Fruit fly (Drosophila melanogaster) whole organism, embryonic: ENCODE data around the gene CG43295.

Experiments used
- Bteb2 ChIP-seq: fragments of 200-800 bp; sonication (Bioruptor generic); optimal IDR thresholded peaks from 2 replicates; lab custom pipeline; 2016; ENCODE audit warnings: missing biosample characterization, missing genetic modification characterization
- CG10321 ChIP-seq: fragments of 200-800 bp; sonication (Bioruptor generic); IDR thresholded peaks from 2 replicates; pipeline ENCODE4 v1.3.6; 2022; ENCODE audit warnings: missing biosample characterization, missing genetic modification characterization
- CG10654 ChIP-seq: fragments of 200-800 bp; sonication (Bioruptor generic); optimal IDR thresholded peaks from 2 replicates; lab custom pipeline; 2016; ENCODE audit warnings: missing biosample characterization, missing genetic modification characterization
- CG11398 ChIP-seq: fragments of 200-800 bp; sonication (Bioruptor generic); optimal IDR thresholded peaks from 2 replicates; lab custom pipeline; 2016; ENCODE audit warnings: missing biosample characterization, missing genetic modification characterization
- CG11696 ChIP-seq: fragments of 200-800 bp; sonication (Bioruptor generic); IDR thresholded peaks from 2 replicates; pipeline ENCODE4 v1.3.6; 2022; ENCODE audit warnings: missing biosample characterization, missing genetic modification characterization
- CG12071 ChIP-seq: fragments of 200-800 bp; sonication (Bioruptor generic); optimal IDR thresholded peaks from 3 replicates; lab custom pipeline; 2018; ENCODE audit warnings: missing biosample characterization, mild to moderate bottlenecking, missing genetic modification characterization
- CG12659 ChIP-seq: fragments of 200-800 bp; sonication (Bioruptor generic); optimal IDR thresholded peaks from 3 replicates; lab custom pipeline; 2017; ENCODE audit warnings: mild to moderate bottlenecking, missing biosample characterization, missing genetic modification reagents, missing genetic modification characterization
- CG14965 ChIP-seq: fragments of 200-800 bp; sonication (Bioruptor generic); optimal IDR thresholded peaks from 2 replicates; lab custom pipeline; 2016; ENCODE audit warnings: missing biosample characterization, missing genetic modification characterization, borderline replicate concordance
- CG17328 ChIP-seq: fragments of 200-800 bp; sonication (Bioruptor generic); IDR thresholded peaks from 2 replicates; pipeline ENCODE4 v1.3.6; 2022; ENCODE audit warnings: missing biosample characterization, missing genetic modification characterization
- CG18011 ChIP-seq: fragments of 200-800 bp; sonication (Bioruptor generic); optimal IDR thresholded peaks from 2 replicates; lab custom pipeline; 2017; ENCODE audit warnings: missing biosample characterization, missing genetic modification characterization, mild to moderate bottlenecking, moderate library complexity, missing genotype
- CG33213 ChIP-seq: fragments of 200-800 bp; sonication (Bioruptor generic); optimal IDR thresholded peaks from 3 replicates; lab custom pipeline; 2016; ENCODE audit warnings: missing biosample characterization, missing genetic modification characterization
- CG3407 ChIP-seq: fragments of 200-800 bp; sonication (Bioruptor generic); optimal IDR thresholded peaks from 2 replicates; lab custom pipeline; 2018; ENCODE audit warnings: missing biosample characterization, mild to moderate bottlenecking, missing genetic modification characterization
- CG34422 ChIP-seq: fragments of 200-800 bp; sonication (Bioruptor generic); IDR thresholded peaks from 3 replicates; pipeline ENCODE4 v1.3.6; 2022; ENCODE audit warnings: missing biosample characterization, missing genetic modification characterization
- CG3838 ChIP-seq: fragments of 200-800 bp; sonication (Bioruptor generic); optimal IDR thresholded peaks from 3 replicates; lab custom pipeline; 2016; ENCODE audit warnings: missing biosample characterization, missing genetic modification characterization
- CG43689 ChIP-seq: fragments of 200-800 bp; sonication (Bioruptor generic); IDR thresholded peaks from 2 replicates; pipeline ENCODE4 v1.3.6; 2022; ENCODE audit warnings: missing biosample characterization, missing genetic modification characterization
- CG4730 ChIP-seq: fragments of 200-800 bp; sonication (Bioruptor generic); IDR thresholded peaks from 2 replicates; pipeline ENCODE4 v1.3.6; 2022; ENCODE audit warnings: missing biosample characterization, missing genetic modification characterization
- CG6272 ChIP-seq: fragments of 200-800 bp; sonication (Bioruptor generic); IDR thresholded peaks from 2 replicates; pipeline ENCODE4 v1.3.6; 2022; ENCODE audit warnings: missing biosample characterization, missing genetic modification characterization
- CG6683 ChIP-seq: fragments of 200-800 bp; sonication (Bioruptor generic); optimal IDR thresholded peaks from 2 replicates; lab custom pipeline; 2017; ENCODE audit warnings: missing biosample characterization, mild to moderate bottlenecking, missing genetic modification characterization, missing genetic modification reagents
- CG7987 ChIP-seq: fragments of 200-800 bp; sonication (Bioruptor generic); optimal IDR thresholded peaks from 2 replicates; lab custom pipeline; 2018; ENCODE audit warnings: missing biosample characterization, mild to moderate bottlenecking, missing genetic modification characterization, moderate library complexity
- CG8281 ChIP-seq: fragments of 200-800 bp; sonication (Bioruptor generic); optimal IDR thresholded peaks from 2 replicates; lab custom pipeline; 2018; ENCODE audit warnings: missing biosample characterization, mild to moderate bottlenecking, missing genetic modification characterization, moderate library complexity
- CG8359 ChIP-seq: fragments of 200-800 bp; sonication (Bioruptor generic); optimal IDR thresholded peaks from 2 replicates; lab custom pipeline; 2017; ENCODE audit warnings: missing biosample characterization, mild to moderate bottlenecking, missing genetic modification characterization, borderline replicate concordance
- CG8765 ChIP-seq: fragments of 200-800 bp; sonication (Bioruptor generic); IDR thresholded peaks from 2 replicates; pipeline ENCODE4 v1.3.6; 2022; ENCODE audit warnings: missing biosample characterization, missing genetic modification characterization
- CG8944 ChIP-seq: fragments of 200-800 bp; sonication (Bioruptor generic); optimal IDR thresholded peaks from 3 replicates; lab custom pipeline; 2016; ENCODE audit warnings: missing biosample characterization, missing genetic modification characterization
- Dek ChIP-seq: fragments of 200-800 bp; sonication (Bioruptor generic); optimal IDR thresholded peaks from 3 replicates; lab custom pipeline; 2019; ENCODE audit warnings: missing biosample characterization, mild to moderate bottlenecking, missing genetic modification characterization, moderate library complexity
- Dref ChIP-seq: fragments of 200-800 bp; sonication (Bioruptor generic); IDR thresholded peaks from 2 replicates; pipeline ENCODE4 v1.3.6; 2022; ENCODE audit warnings: missing biosample characterization, missing genetic modification characterization
- Eip74EF ChIP-seq, 2 experiments: fragments of 200-800 bp in 1 of 2; fragments of >200 bp in 1 of 2; sonication (Bioruptor generic) in 1 of 2; optimal IDR thresholded peaks; 2 replicates each; lab custom pipeline; 2017 to 2019; ENCODE audit warnings: missing biosample characterization in 2 of 2, missing genetic modification characterization in 2 of 2, mild to moderate bottlenecking in 1 of 2, moderate library complexity in 1 of 2
- HLH4C ChIP-seq: fragments of 200-800 bp; sonication (Bioruptor generic); IDR thresholded peaks from 3 replicates; pipeline ENCODE4 v1.3.6; 2022; ENCODE audit warnings: missing biosample characterization, missing genetic modification characterization; ENCODE audit not compliant: partially characterized antibody
- Kr ChIP-seq: fragments of 200-800 bp; sonication (Bioruptor generic); optimal IDR thresholded peaks from 2 replicates; lab custom pipeline; 2017; ENCODE audit warnings: missing biosample characterization, mild to moderate bottlenecking, missing genetic modification characterization
- Lhr ChIP-seq: fragments of 200-800 bp; sonication (Bioruptor generic); optimal IDR thresholded peaks from 3 replicates; lab custom pipeline; 2017; ENCODE audit warnings: mild to moderate bottlenecking, missing biosample characterization, missing genetic modification reagents, missing genetic modification characterization
- Mes4 ChIP-seq: fragments of 200-800 bp; sonication (Bioruptor generic); optimal IDR thresholded peaks from 2 replicates; lab custom pipeline; 2016; ENCODE audit warnings: missing biosample characterization, missing genetic modification characterization
- Neu2 ChIP-seq: fragments of 200-800 bp; sonication (Bioruptor generic); optimal IDR thresholded peaks from 3 replicates; lab custom pipeline; 2016; ENCODE audit warnings: missing biosample characterization, missing genetic modification characterization, borderline replicate concordance
- Optix ChIP-seq: fragments of 200-800 bp; sonication (Bioruptor generic); IDR thresholded peaks from 3 replicates; pipeline ENCODE4 v1.3.6; 2022; ENCODE audit warnings: missing biosample characterization, missing genetic modification characterization
- Pdp1 ChIP-seq, 2 experiments: fragments of 200-800 bp; sonication (Bioruptor generic); optimal IDR thresholded peaks; 3 replicates each; lab custom pipeline; 2016; ENCODE audit warnings: missing biosample characterization in 2 of 2, missing genetic modification characterization in 2 of 2, mild to moderate bottlenecking in 1 of 2, moderate library complexity in 1 of 2
- Sin3A ChIP-seq: fragments of >200 bp; optimal IDR thresholded peaks from 2 replicates; lab custom pipeline; 2018
- TFAM ChIP-seq: fragments of 200-800 bp; sonication (Bioruptor generic); optimal IDR thresholded peaks from 2 replicates; lab custom pipeline; 2017; ENCODE audit warnings: missing biosample characterization, missing genetic modification characterization, inconsistent platforms
- bbx ChIP-seq: fragments of 200-800 bp; sonication (Bioruptor generic); IDR thresholded peaks from 2 replicates; pipeline ENCODE4 v1.3.6; 2022; ENCODE audit warnings: missing biosample characterization, missing genetic modification characterization; ENCODE audit not compliant: partially characterized antibody
- btn ChIP-seq: fragments of 200-800 bp; sonication (Bioruptor generic); optimal IDR thresholded peaks from 2 replicates; lab custom pipeline; 2016; ENCODE audit warnings: missing biosample characterization, missing genetic modification characterization
- dpn ChIP-seq, 2 experiments: fragments of 200-800 bp; sonication (Bioruptor generic); optimal IDR thresholded peaks; 3 replicates each; lab custom pipeline; 2016; ENCODE audit warnings: missing biosample characterization in 2 of 2, missing genetic modification characterization in 2 of 2
- eyg ChIP-seq: fragments of 200-800 bp; sonication (Bioruptor generic); optimal IDR thresholded peaks from 3 replicates; lab custom pipeline; 2016; ENCODE audit warnings: missing biosample characterization, missing genetic modification characterization
- gem ChIP-seq: fragments of 200-800 bp; sonication (Bioruptor generic); optimal IDR thresholded peaks from 2 replicates; lab custom pipeline; 2019; ENCODE audit warnings: missing biosample characterization, mild to moderate bottlenecking, missing genetic modification characterization, moderate library complexity
- h ChIP-seq: fragments of >200 bp; optimal IDR thresholded peaks from 2 replicates; lab custom pipeline; 2017
- jing ChIP-seq: fragments of 200-800 bp; sonication (Bioruptor generic); optimal IDR thresholded peaks from 2 replicates; lab custom pipeline; 2018; ENCODE audit warnings: missing biosample characterization, mild to moderate bottlenecking, missing genetic modification characterization
- pan ChIP-seq, 4 experiments: fragments of >200 bp in 3 of 4; fragments of 200-800 bp in 1 of 4; sonication (Bioruptor generic) in 1 of 4; optimal IDR thresholded peaks in 3 of 4; IDR thresholded peaks in 1 of 4; 2 replicates each; pipeline versions ENCODE4 v1.3.6 to Lab custom; 2017 to 2022; ENCODE audit warnings: missing biosample characterization in 2 of 4, missing genetic modification characterization in 2 of 4, mixed read lengths in 1 of 4
- psq ChIP-seq: fragments of 200-800 bp; sonication (Bioruptor generic); optimal IDR thresholded peaks from 2 replicates; lab custom pipeline; 2017; ENCODE audit warnings: missing biosample characterization, missing genetic modification characterization
- row ChIP-seq: fragments of 200-800 bp; sonication (Bioruptor generic); IDR thresholded peaks from 3 replicates; pipeline ENCODE4 v1.3.6; 2022; ENCODE audit warnings: missing biosample characterization, missing genetic modification characterization
- salm ChIP-seq: fragments of 200-800 bp; sonication (Bioruptor generic); optimal IDR thresholded peaks from 2 replicates; lab custom pipeline; 2018; ENCODE audit warnings: missing biosample characterization, mild to moderate bottlenecking, missing genetic modification characterization
- sd ChIP-seq: fragments of 200-800 bp; sonication (Bioruptor generic); optimal IDR thresholded peaks from 3 replicates; lab custom pipeline; 2018; ENCODE audit warnings: missing biosample characterization, mild to moderate bottlenecking, missing genetic modification characterization, moderate library complexity
- stc ChIP-seq: fragments of 200-800 bp; sonication (Bioruptor generic); IDR thresholded peaks from 2 replicates; pipeline ENCODE4 v1.3.6; 2022; ENCODE audit warnings: missing biosample characterization, missing genetic modification characterization
- zen2 ChIP-seq: fragments of 200-800 bp; sonication (Bioruptor generic); IDR thresholded peaks from 3 replicates; pipeline ENCODE4 v1.3.6; 2022; ENCODE audit warnings: missing biosample characterization, missing genetic modification characterization; ENCODE audit not compliant: partially characterized antibody

The CG43295 gene

DNA sequence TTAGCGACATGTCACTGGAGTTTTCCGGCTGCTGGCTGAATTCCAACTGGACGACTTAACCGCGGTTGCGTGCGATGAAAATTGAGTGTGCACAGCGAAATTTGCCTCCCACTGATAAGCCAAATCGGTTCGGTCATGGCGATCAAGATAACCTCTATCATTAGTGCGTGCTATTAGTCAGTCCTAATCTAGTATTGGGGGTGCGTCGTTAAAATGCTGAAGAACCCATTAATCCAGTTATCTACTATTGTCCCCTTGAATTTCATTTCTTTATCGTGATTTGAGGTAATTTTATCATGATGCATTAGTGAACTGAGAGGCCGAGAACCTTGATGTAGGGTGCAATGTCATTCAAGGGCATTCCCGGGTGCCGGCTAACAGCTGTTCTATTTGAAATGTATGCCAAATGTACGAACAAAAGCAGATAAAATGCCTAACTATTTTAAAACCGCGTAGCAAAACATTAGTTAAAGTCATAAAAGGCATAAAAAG lies 22.9 kb downstream of the CG43295 start, which contains the start of gene Pgm1 (continued):
- peak; percentile 37 for TF ChIP-seq CG8359 (GFP tag; lab: Kevin White, UChicago)
- peak; percentile 45 for TF ChIP-seq CG18011
- TF ChIP-seq Optix (GFP tag; lab: Robert Waterston, UW), result peak; percentile 83
- TF ChIP-seq btn, result peak; percentile 70
- no peak for TF ChIP-seq Kr (GFP tag; lab: Kevin White, UChicago)
- TF ChIP-seq CG8944 (GFP tag; lab: Kevin White, UChicago), result peak; percentile 93
- TF ChIP-seq Neu2 (GFP tag; lab: Kevin White, UChicago), result peak; percentile 73
- TF ChIP-seq CG3407 (GFP tag; lab: Kevin White, UChicago), result peak; percentile 64
- peak; percentile 9; the same call in 1 of the 2 replicates for TF ChIP-seq bbx (GFP tag; lab: Robert Waterston, UW)
- TF ChIP-seq h (lab: Kevin White, UChicago), result no peak
- TF ChIP-seq stc (GFP tag; lab: Robert Waterston, UW), result peak; percentile 72
- TF ChIP-seq Bteb2 (GFP tag; lab: Kevin White, UChicago), result peak; percentile 90
- TF ChIP-seq CG8765 (GFP tag; lab: Robert Waterston, UW), result peak; percentile 65
- peak; percentile 87 for TF ChIP-seq CG11398
- TF ChIP-seq HLH4C, result 0 out of 3 replicates have a peak, but pooled peaks have one; percentile 6
- TF ChIP-seq sd (tag; lab: Kevin White, UChicago), result no peak
- TF ChIP-seq CG33213, result peak; percentile 85
- TF ChIP-seq CG10654 (GFP tag; lab: Kevin White, UChicago), result peak; percentile 77
- TF ChIP-seq CG6272 (GFP tag; lab: Robert Waterston, UW), result peak; percentile 40; the same call in 1 of the 2 replicates
- TF ChIP-seq Dref (GFP tag; lab: Robert Waterston, UW), result no peak
- TF ChIP-seq row (GFP tag; lab: Robert Waterston, UW), result peak; percentile 99
- peak; percentile 76 for TF ChIP-seq CG17328 (GFP tag; lab: Robert Waterston, UW)
- peak; percentile 56; the same call in 1 of the 2 replicates for TF ChIP-seq CG11696
- no peak for TF ChIP-seq CG10321 (GFP tag; lab: Robert Waterston, UW)
- TF ChIP-seq CG43689 (GFP tag; lab: Robert Waterston, UW), result no peak
- peak; percentile 89 to 90 for TF ChIP-seq dpn (GFP tag; optimal IDR thresholded peaks at IDR 0.05; lab: Kevin White, UChicago)
- TF ChIP-seq CG12071 (GFP tag; lab: Kevin White, UChicago), result peak; percentile 87
- no peak for TF ChIP-seq Sin3A
- TF ChIP-seq Pdp1 (GFP tag; optimal IDR thresholded peaks at IDR 0.05; lab: Kevin White, UChicago), result peak; percentile 85 to 87
- peak; percentile 59 for TF ChIP-seq CG14965 (GFP tag; lab: Kevin White, UChicago)
- peak; percentile 63 for TF ChIP-seq salm (tag; lab: Kevin White, UChicago)
- peak; percentile 68 for TF ChIP-seq psq (GFP tag; lab: Kevin White, UChicago)
- TF ChIP-seq Dek (tag; lab: Kevin White, UChicago), result peak; percentile 68
- peak; percentile 85 for TF ChIP-seq Mes4
- TF ChIP-seq CG3838 (GFP tag; lab: Kevin White, UChicago), result peak; percentile 55
- peak in 1 of 2 experiments; percentile 82 for TF ChIP-seq Eip74EF (GFP tag; optimal IDR thresholded peaks at IDR 0.05; lab: Kevin White, UChicago)
- TF ChIP-seq CG4730 (GFP tag; lab: Robert Waterston, UW), result peak; percentile 44
- no peak for TF ChIP-seq pan (optimal IDR thresholded peaks at IDR 0.05; lab: Kevin White, UChicago)
- peak in 1 of 2 experiments; percentile 85 for TF ChIP-seq pan (GFP tag; optimal IDR thresholded peaks at IDR 0.05 in 1 of 2, IDR thresholded peaks at IDR 0.05 in 1 of 2)
- TF ChIP-seq CG8281 (tag; lab: Kevin White, UChicago), result no peak
- no peak for TF ChIP-seq Lhr (GFP tag; lab: Kevin White, UChicago)
- peak; percentile 87 for TF ChIP-seq CG12659 (GFP tag; lab: Kevin White, UChicago)
- TF ChIP-seq eyg (GFP tag; lab: Kevin White, UChicago), result peak; percentile 71
- peak; percentile 72 for TF ChIP-seq CG7987 (GFP tag; lab: Kevin White, UChicago)
- peak; percentile 40 for TF ChIP-seq CG6683 (GFP tag; lab: Kevin White, UChicago)
- peak; percentile 9 for TF ChIP-seq TFAM (GFP tag; lab: Kevin White, UChicago)
- no peak for TF ChIP-seq gem (tag; lab: Kevin White, UChicago)
- TF ChIP-seq CG34422 (GFP tag; lab: Robert Waterston, UW), result peak; percentile 61
- TF ChIP-seq zen2 (GFP tag; lab: Robert Waterston, UW), result no peak
- no peak for TF ChIP-seq jing (GFP tag; lab: Kevin White, UChicago)
